Worm (Caenorhabditis elegans) whole organism, L2 larva: Measurements from ENCODE around the gene ttr-46.

Source experiments
- C34F6.9 ChIP-seq: fragments of 150-350 bp; optimal IDR thresholded peaks from 2 replicates; lab custom pipeline; 2014; ENCODE audit warnings: missing biosample characterization, missing genetic modification characterization
- F13H6.1 ChIP-seq: sonication (generic microtip); optimal IDR thresholded peaks from 2 replicates; lab custom pipeline; 2016; ENCODE audit warnings: missing genetic modification characterization, missing compliant biosample characterization
- R02D3.7 ChIP-seq: fragments of 150-350 bp; optimal IDR thresholded peaks from 2 replicates; lab custom pipeline; 2014; ENCODE audit warnings: missing biosample characterization, missing genetic modification characterization
- Y55F3AM.14 ChIP-seq: fragments of 200-800 bp; sonication (Bioruptor generic); optimal IDR thresholded peaks from 2 replicates; lab custom pipeline; 2018; ENCODE audit warnings: mild to moderate bottlenecking, missing genetic modification characterization, missing compliant biosample characterization
- ZK546.5 ChIP-seq: sonication (generic microtip); optimal IDR thresholded peaks from 2 replicates; lab custom pipeline; 2017; ENCODE audit warnings: missing biosample characterization, missing genetic modification characterization
- aly-2 ChIP-seq: fragments of 150-350 bp; optimal IDR thresholded peaks from 2 replicates; lab custom pipeline; 2014; ENCODE audit warnings: missing biosample characterization, missing genetic modification characterization
- ama-1 ChIP-seq: fragments of 150-350 bp; optimal IDR thresholded peaks from 2 replicates; lab custom pipeline; 2018; ENCODE audit warnings: inconsistent platforms
- blmp-1 ChIP-seq: sonication (generic microtip); optimal IDR thresholded peaks from 2 replicates; lab custom pipeline; 2017; ENCODE audit warnings: missing genetic modification characterization, mild to moderate bottlenecking, missing compliant biosample characterization, antibody characterized with exemption, moderate library complexity; ENCODE audit not compliant: insufficient read depth
- ceh-16 ChIP-seq: fragments of 150-350 bp; optimal IDR thresholded peaks from 2 replicates; lab custom pipeline; 2014; ENCODE audit warnings: missing biosample characterization, missing genetic modification characterization
- ceh-82 ChIP-seq: fragments of 150-350 bp; optimal IDR thresholded peaks from 2 replicates; lab custom pipeline; 2014; ENCODE audit warnings: missing biosample characterization, missing genetic modification characterization
- crh-2 ChIP-seq: sonication (generic microtip); optimal IDR thresholded peaks from 2 replicates; lab custom pipeline; 2017; ENCODE audit warnings: missing biosample characterization, missing genetic modification characterization
- dmd-4 ChIP-seq: sonication (generic microtip); optimal IDR thresholded peaks from 2 replicates; lab custom pipeline; 2017; ENCODE audit warnings: missing biosample characterization, missing genetic modification characterization
- egl-27 ChIP-seq: sonication (generic microtip); optimal IDR thresholded peaks from 3 replicates; lab custom pipeline; 2017; ENCODE audit warnings: missing biosample characterization, missing genetic modification reagents, missing genetic modification characterization
- elt-1 ChIP-seq: fragments of 150-350 bp; optimal IDR thresholded peaks from 2 replicates; lab custom pipeline; 2014; ENCODE audit warnings: missing biosample characterization, missing genetic modification characterization
- elt-3 ChIP-seq: sonication (generic microtip); optimal IDR thresholded peaks from 2 replicates; lab custom pipeline; 2017; ENCODE audit warnings: missing biosample characterization, missing genetic modification characterization
- fos-1 ChIP-seq: fragments of 150-350 bp; optimal IDR thresholded peaks from 2 replicates; lab custom pipeline; 2014; ENCODE audit warnings: missing biosample characterization, missing genetic modification characterization
- gmeb-1 ChIP-seq: fragments of 150-350 bp; optimal IDR thresholded peaks from 2 replicates; lab custom pipeline; 2014; ENCODE audit warnings: missing biosample characterization, missing genetic modification characterization
- lin-11 ChIP-seq: fragments of 150-350 bp; sonication (generic microtip); optimal IDR thresholded peaks from 2 replicates; lab custom pipeline; 2014; ENCODE audit warnings: missing biosample characterization, missing genetic modification characterization, inconsistent platforms, mixed read lengths
- lin-13 ChIP-seq: fragments of 150-350 bp; optimal IDR thresholded peaks from 2 replicates; lab custom pipeline; 2014; ENCODE audit warnings: missing biosample characterization, missing genetic modification reagents, missing genetic modification characterization
- lin-39 ChIP-seq: fragments of 150-350 bp; optimal IDR thresholded peaks from 2 replicates; lab custom pipeline; 2014; ENCODE audit warnings: missing biosample characterization, missing genetic modification reagents, missing genetic modification characterization
- mbf-1 ChIP-seq: sonication (generic microtip); optimal IDR thresholded peaks from 2 replicates; lab custom pipeline; 2017; ENCODE audit warnings: missing biosample characterization, missing genetic modification characterization
- mdl-1 ChIP-seq, 2 experiments: fragments of 150-350 bp in 1 of 2; sonication (generic microtip) in 1 of 2; optimal IDR thresholded peaks; 2 replicates each; lab custom pipeline; 2017; ENCODE audit warnings: missing biosample characterization in 2 of 2, missing genetic modification characterization in 2 of 2
- nhr-10 ChIP-seq: sonication (generic microtip); optimal IDR thresholded peaks from 2 replicates; lab custom pipeline; 2017; ENCODE audit warnings: missing biosample characterization, missing genetic modification characterization
- nhr-11 ChIP-seq: fragments of 150-350 bp; optimal IDR thresholded peaks from 2 replicates; lab custom pipeline; 2014; ENCODE audit warnings: missing biosample characterization, missing genetic modification characterization
- nhr-12 ChIP-seq: fragments of 150-350 bp; optimal IDR thresholded peaks from 2 replicates; lab custom pipeline; 2014; ENCODE audit warnings: missing biosample characterization, missing genetic modification characterization
- nhr-129 ChIP-seq: fragments of 150-350 bp; optimal IDR thresholded peaks from 2 replicates; lab custom pipeline; 2014; ENCODE audit warnings: missing biosample characterization, missing genetic modification characterization
- nhr-21 ChIP-seq: fragments of 150-350 bp; optimal IDR thresholded peaks from 2 replicates; lab custom pipeline; 2014; ENCODE audit warnings: missing biosample characterization, missing genetic modification characterization
- nhr-237 ChIP-seq: fragments of 150-350 bp; optimal IDR thresholded peaks from 2 replicates; lab custom pipeline; 2014; ENCODE audit warnings: missing biosample characterization, missing genetic modification characterization
- nhr-25 ChIP-seq: fragments of 150-350 bp; sonication (generic microtip); optimal IDR thresholded peaks from 3 replicates; lab custom pipeline; 2014; ENCODE audit warnings: missing biosample characterization, missing genetic modification characterization
- nhr-6 ChIP-seq: fragments of 150-350 bp; optimal IDR thresholded peaks from 2 replicates; lab custom pipeline; 2014; ENCODE audit warnings: missing biosample characterization, missing genetic modification characterization
- nhr-77 ChIP-seq: fragments of 150-350 bp; optimal IDR thresholded peaks from 2 replicates; lab custom pipeline; 2014; ENCODE audit warnings: missing biosample characterization, missing genetic modification characterization
- peb-1 ChIP-seq: fragments of 150-350 bp; optimal IDR thresholded peaks from 2 replicates; lab custom pipeline; 2014; ENCODE audit warnings: missing biosample characterization, missing genetic modification characterization
- sem-4 ChIP-seq: fragments of 150-350 bp; optimal IDR thresholded peaks from 2 replicates; lab custom pipeline; 2014; ENCODE audit warnings: missing biosample characterization, missing genetic modification reagents, missing genetic modification characterization
- skn-1 ChIP-seq: sonication (generic microtip); optimal IDR thresholded peaks from 2 replicates; lab custom pipeline; 2017; ENCODE audit warnings: missing biosample characterization, missing genetic modification characterization
- sma-3 ChIP-seq: sonication (generic microtip); optimal IDR thresholded peaks from 2 replicates; lab custom pipeline; 2016; ENCODE audit warnings: missing genetic modification reagents, missing genetic modification characterization, missing compliant biosample characterization
- sma-9 ChIP-seq, 2 experiments: fragments of 150-350 bp in 1 of 2; sonication (generic microtip) in 1 of 2; optimal IDR thresholded peaks; 2 replicates each; lab custom pipeline; 2014 to 2016; ENCODE audit warnings: missing genetic modification characterization in 2 of 2, mild to moderate bottlenecking in 1 of 2, missing biosample characterization in 1 of 2, missing compliant biosample characterization in 1 of 2, missing genetic modification reagents in 1 of 2, moderate library complexity in 1 of 2
- snpc-4 ChIP-seq: fragments of 150-350 bp; optimal IDR thresholded peaks from 2 replicates; lab custom pipeline; 2014; ENCODE audit warnings: missing biosample characterization, missing genetic modification characterization
- unc-39 ChIP-seq: fragments of 150-350 bp; optimal IDR thresholded peaks from 2 replicates; lab custom pipeline; 2014; ENCODE audit warnings: missing biosample characterization, missing genetic modification characterization
- unc-55 ChIP-seq: fragments of 150-350 bp; sonication (generic microtip); optimal IDR thresholded peaks from 3 replicates; lab custom pipeline; 2014; ENCODE audit warnings: missing biosample characterization, missing genetic modification reagents, missing genetic modification characterization
- unc-62 ChIP-seq: fragments of 150-350 bp; optimal IDR thresholded peaks from 2 replicates; lab custom pipeline; 2014; ENCODE audit warnings: missing biosample characterization, missing genetic modification reagents, missing genetic modification characterization
- zag-1 ChIP-seq: fragments of 150-350 bp; optimal IDR thresholded peaks from 2 replicates; lab custom pipeline; 2014; ENCODE audit warnings: missing biosample characterization, missing genetic modification characterization
- ztf-1 ChIP-seq: fragments of 200-800 bp; sonication (Bioruptor generic); conservative IDR thresholded peaks from 2 replicates; pipeline ENCODE4 v1.3.6; 2022; ENCODE audit warnings: missing genetic modification characterization, missing compliant biosample characterization
- ztf-11 ChIP-seq: sonication (generic microtip); optimal IDR thresholded peaks from 2 replicates; lab custom pipeline; 2017; ENCODE audit warnings: missing biosample characterization, missing genetic modification characterization
- ztf-4 ChIP-seq: fragments of 150-350 bp; optimal IDR thresholded peaks from 2 replicates; lab custom pipeline; 2014; ENCODE audit warnings: missing biosample characterization, missing genetic modification characterization

Gene ttr-46

DNA sequence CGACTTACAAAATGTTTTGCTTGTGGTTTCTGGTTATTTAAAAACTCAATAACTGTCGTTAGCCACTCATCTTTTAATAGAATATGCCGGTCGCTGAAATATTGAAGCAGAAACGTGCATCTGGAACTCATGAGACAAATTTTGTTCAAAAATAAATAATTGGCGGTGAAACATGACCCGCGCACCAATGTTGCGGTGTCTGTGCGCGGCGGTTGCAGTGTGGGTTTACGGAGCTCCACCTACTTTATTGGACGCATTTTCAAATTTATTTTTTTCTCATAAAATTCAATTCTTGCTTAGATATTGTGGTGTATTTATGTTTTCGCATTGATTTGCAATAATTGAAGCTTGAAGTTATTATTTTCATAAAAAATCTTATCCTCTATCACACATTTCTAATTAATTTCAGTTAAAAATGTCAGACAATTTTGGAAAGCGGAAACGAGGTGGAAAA, 20.4 kb upstream of the ttr-46 start, which contains the start of the genes rmh-2 and suds-3:
TSS of gene rmh-2 (minus strand) at position 164 of the 454 bp plus-strand sequence.
TSS of gene suds-3 (plus strand) at position 404 of the 454 bp plus-strand sequence.
- no peak for TF ChIP-seq ama-1
- no peak for TF ChIP-seq aly-2 (tag; lab: Kevin White, UChicago)
- no peak for TF ChIP-seq crh-2
- peak; percentile 51 for TF ChIP-seq lin-11 (tag; lab: Kevin White, UChicago)
- TF ChIP-seq R02D3.7 (tag; lab: Kevin White, UChicago) = peak; percentile 54
- no peak for TF ChIP-seq lin-39 (tag; lab: Kevin White, UChicago)
- no peak for TF ChIP-seq dmd-4
- TF ChIP-seq Y55F3AM.14 = no peak
- TF ChIP-seq blmp-1 (tag; lab: Kevin White, UChicago) = no peak
- no peak for TF ChIP-seq C34F6.9 (tag; lab: Kevin White, UChicago)
- no peak for TF ChIP-seq snpc-4
- no peak for TF ChIP-seq fos-1 (tag; lab: Kevin White, UChicago)
- TF ChIP-seq ztf-1 (GFP tag; lab: Robert Waterston, UW) = no peak
- no peak for TF ChIP-seq ztf-4 (tag; lab: Kevin White, UChicago)
- no peak for TF ChIP-seq nhr-12
- no peak for TF ChIP-seq F13H6.1 (tag; lab: Kevin White, UChicago)
- no peak for TF ChIP-seq elt-3 (tag; lab: Kevin White, UChicago)
- TF ChIP-seq sem-4 = no peak
- TF ChIP-seq peb-1 = no peak
- no peak for TF ChIP-seq zag-1 (tag; lab: Kevin White, UChicago)
- no peak for TF ChIP-seq elt-1 (tag; lab: Kevin White, UChicago)
- TF ChIP-seq unc-62 (GFP tag; lab: Kevin White, UChicago) = no peak
- no peak for TF ChIP-seq nhr-6
- no peak for TF ChIP-seq ceh-82
- TF ChIP-seq nhr-237 = no peak
- TF ChIP-seq mbf-1 = no peak
- no peak for TF ChIP-seq mdl-1 (tag; optimal IDR thresholded peaks at IDR 0.05; lab: Kevin White, UChicago)
- TF ChIP-seq nhr-25 (tag; lab: Kevin White, UChicago) = no peak
- peak; percentile 9 for TF ChIP-seq nhr-21
- TF ChIP-seq ceh-16 (tag; lab: Kevin White, UChicago) = no peak
- TF ChIP-seq egl-27 (tag; lab: Kevin White, UChicago) = no peak
- no peak for TF ChIP-seq skn-1
- peak; percentile 1 for TF ChIP-seq lin-13
- TF ChIP-seq sma-3 (GFP tag; lab: Kevin White, UChicago) = no peak
- no peak for TF ChIP-seq ZK546.5 (tag; lab: Kevin White, UChicago)
- TF ChIP-seq gmeb-1 (tag; lab: Kevin White, UChicago) = peak; percentile 83
- peak; percentile 70 for TF ChIP-seq unc-55 (GFP tag; lab: Kevin White, UChicago)
- no peak for TF ChIP-seq unc-39
- no peak for TF ChIP-seq nhr-77 (tag; lab: Kevin White, UChicago)
- no peak for TF ChIP-seq sma-9 (GFP tag; optimal IDR thresholded peaks at IDR 0.05; lab: Kevin White, UChicago)
- no peak for TF ChIP-seq sma-9 (tag; optimal IDR thresholded peaks at IDR 0.05; lab: Kevin White, UChicago)
- no peak for TF ChIP-seq nhr-10 (tag; lab: Kevin White, UChicago)
- peak; percentile 52 for TF ChIP-seq nhr-129 (tag; lab: Kevin White, UChicago)
- TF ChIP-seq nhr-11 (tag; lab: Kevin White, UChicago) = no peak
- TF ChIP-seq ztf-11 (tag; lab: Kevin White, UChicago) = no peak

DNA sequence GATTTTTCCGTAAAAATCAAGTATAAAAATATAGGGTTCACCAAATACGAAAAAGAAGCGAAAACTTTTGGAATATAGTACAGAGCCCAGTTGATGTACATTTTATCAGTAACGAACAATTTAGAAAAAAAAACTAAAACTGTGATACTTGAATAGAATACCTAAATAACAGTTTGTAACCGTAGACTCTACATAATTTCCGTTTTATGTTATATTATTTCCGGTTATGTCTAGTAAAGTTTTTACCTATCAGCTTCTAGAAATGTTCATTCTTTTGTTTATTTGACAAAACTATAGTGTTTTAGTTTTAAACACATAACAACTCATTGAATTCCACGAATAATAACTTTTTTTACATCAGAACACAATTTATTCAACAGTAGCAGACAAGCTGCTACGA, 13.6 kb upstream of the ttr-46 start, which contains the start of gene srj-33:
TSS of gene srj-33 (minus strand) at position 101 of the 400 bp plus-strand sequence.
- no peak for TF ChIP-seq nhr-237
- TF ChIP-seq sma-9 (GFP tag; optimal IDR thresholded peaks at IDR 0.05; lab: Kevin White, UChicago) = no peak
- no peak for TF ChIP-seq sma-9 (tag; optimal IDR thresholded peaks at IDR 0.05; lab: Kevin White, UChicago)
- no peak for TF ChIP-seq ama-1
- no peak for TF ChIP-seq crh-2
